Fruit fly (Drosophila melanogaster): ENCODE data around the gene IntS11.

Gene IntS11

DNA sequence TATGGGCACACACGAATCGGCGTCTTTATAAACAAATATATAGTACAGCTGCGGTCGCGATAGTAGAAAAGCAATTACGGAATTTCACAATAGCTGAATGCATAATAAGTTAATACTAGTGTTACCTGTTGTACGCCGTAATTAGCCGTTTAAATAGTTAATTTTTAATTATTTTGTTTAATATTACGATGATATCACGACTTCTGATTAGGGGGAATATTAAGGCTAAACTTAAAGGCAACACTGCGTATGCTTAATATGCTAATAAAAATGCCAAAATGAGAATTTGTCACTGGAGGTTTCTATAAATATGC, 33.8 kb downstream of the IntS11 start:
- TF ChIP-seq foxo (GFP tag; optimal IDR thresholded peaks at IDR 0.05) (peak in 1 of 2 experiments; percentile 6), dmrt93B (GFP tag; optimal IDR thresholded peaks at IDR 0.05) (no peak), Hnf4 (GFP tag; optimal IDR thresholded peaks at IDR 0.05) (no peak), CG9705 (GFP tag; optimal IDR thresholded peaks at IDR 0.05) (no peak), Myc (optimal IDR thresholded peaks at IDR 0.05) (no peak), Hr83 (GFP tag; optimal IDR thresholded peaks at IDR 0.05; ENCODE audit: poor library complexity, severe bottlenecking) (no peak), br (GFP tag; optimal IDR thresholded peaks at IDR 0.05) (no peak)

- TF ChIP-seq Myc (optimal IDR thresholded peaks at IDR 0.05) (no peak), Hr83 (GFP tag; optimal IDR thresholded peaks at IDR 0.05; ENCODE audit: poor library complexity, severe bottlenecking) (peak; percentile 36), h (GFP tag; optimal IDR thresholded peaks at IDR 0.05) (peak; percentile 33), Rel (GFP tag; optimal IDR thresholded peaks at IDR 0.05) (no peak), Rel (tag; optimal IDR thresholded peaks at IDR 0.05) (peak; percentile 63)
Measured at dm6 chr3R:29780402-29781029, 35.4 kb downstream of the IntS11 start, which contains the start of gene fig. Gene fig, minus strand, starts transcription at chr3R:29780452.

dm6 chr3R:29781874-29782273, 36.7 kb downstream of the IntS11 start:
- TF ChIP-seq Rel (GFP tag; optimal IDR thresholded peaks at IDR 0.05) (no peak), Rel (tag; optimal IDR thresholded peaks at IDR 0.05) (peak; percentile 95), Vsx2 (GFP tag; optimal IDR thresholded peaks at IDR 0.05; ENCODE audit: partially characterized antibody) (no peak), woc (GFP tag; optimal IDR thresholded peaks at IDR 0.05) (no peak), tai (GFP tag; optimal IDR thresholded peaks at IDR 0.05) (no peak), usp (GFP tag; optimal IDR thresholded peaks at IDR 0.05) (no peak)

DNA sequence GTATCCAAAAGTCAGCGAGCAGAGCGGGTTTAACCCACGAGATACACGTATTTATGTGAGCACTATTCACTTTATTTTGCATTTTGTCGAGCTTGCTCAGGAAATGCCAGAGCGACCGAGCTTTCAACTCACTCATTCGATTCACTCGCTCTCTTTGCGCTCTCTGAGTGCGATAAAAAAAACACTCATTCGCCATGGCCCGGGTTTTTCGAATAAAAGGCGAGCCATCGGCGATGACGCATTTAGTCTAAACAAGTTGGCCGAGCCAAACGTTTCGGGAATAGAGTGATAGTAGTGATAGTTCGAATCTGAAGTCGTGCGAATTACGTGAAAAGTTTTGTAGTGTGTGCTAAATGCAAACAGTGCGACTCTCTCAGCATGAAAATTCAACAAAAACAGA, 37.2 kb downstream of the IntS11 start:
- TF ChIP-seq woc (GFP tag; optimal IDR thresholded peaks at IDR 0.05) (no peak), lola (GFP tag; optimal IDR thresholded peaks at IDR 0.05) (no peak), fru (GFP tag; optimal IDR thresholded peaks at IDR 0.05) (peak; percentile 50), Dif (GFP tag; optimal IDR thresholded peaks at IDR 0.05; ENCODE audit: partially characterized antibody) (peak; percentile 67), Jra (GFP tag; optimal IDR thresholded peaks at IDR 0.05) (peak; percentile 96), N (GFP tag; optimal IDR thresholded peaks at IDR 0.05) (no peak), HLH106 (tag; optimal IDR thresholded peaks at IDR 0.05) (peak; percentile 24), rgr (GFP tag; optimal IDR thresholded peaks at IDR 0.05) (peak; percentile 39), Hr83 (GFP tag; optimal IDR thresholded peaks at IDR 0.05; ENCODE audit: poor library complexity, severe bottlenecking) (no peak), Hnf4 (GFP tag; optimal IDR thresholded peaks at IDR 0.05) (peak; percentile 46), Abd-B (GFP tag; optimal IDR thresholded peaks at IDR 0.05) (no peak), foxo (GFP tag; optimal IDR thresholded peaks at IDR 0.05) (peak in 1 of 2 experiments; percentile 19), sage (GFP tag; optimal IDR thresholded peaks at IDR 0.05) (peak; percentile 6), CrebA (GFP tag; optimal IDR thresholded peaks at IDR 0.05; ENCODE audit: borderline replicate concordance) (peak; percentile 67), dl (GFP tag; optimal IDR thresholded peaks at IDR 0.05; ENCODE audit: insufficient read depth in 1 of 2, partially characterized antibody in 2 of 2) (peak in 1 of 2 experiments; percentile 7), h (GFP tag; optimal IDR thresholded peaks at IDR 0.05) (peak; percentile 55), tai (GFP tag; optimal IDR thresholded peaks at IDR 0.05) (peak; percentile 8), psq (GFP tag; optimal IDR thresholded peaks at IDR 0.05) (peak; percentile 51), Vsx2 (GFP tag; optimal IDR thresholded peaks at IDR 0.05; ENCODE audit: partially characterized antibody) (no peak), brk (GFP tag; optimal IDR thresholded peaks at IDR 0.05) (peak; percentile 44), Rel (GFP tag; optimal IDR thresholded peaks at IDR 0.05) (peak; percentile 16), Rel (tag; optimal IDR thresholded peaks at IDR 0.05) (no peak), GATAd (GFP tag; optimal IDR thresholded peaks at IDR 0.05) (no peak), dmrt93B (GFP tag; optimal IDR thresholded peaks at IDR 0.05) (no peak), Sp1 (GFP tag; optimal IDR thresholded peaks at IDR 0.05) (peak; percentile 49), br (GFP tag; optimal IDR thresholded peaks at IDR 0.05) (peak; percentile 49), Hr78 (GFP tag; optimal IDR thresholded peaks at IDR 0.05) (no peak), OdsH (GFP tag; optimal IDR thresholded peaks at IDR 0.05) (peak; percentile 11)

DNA sequence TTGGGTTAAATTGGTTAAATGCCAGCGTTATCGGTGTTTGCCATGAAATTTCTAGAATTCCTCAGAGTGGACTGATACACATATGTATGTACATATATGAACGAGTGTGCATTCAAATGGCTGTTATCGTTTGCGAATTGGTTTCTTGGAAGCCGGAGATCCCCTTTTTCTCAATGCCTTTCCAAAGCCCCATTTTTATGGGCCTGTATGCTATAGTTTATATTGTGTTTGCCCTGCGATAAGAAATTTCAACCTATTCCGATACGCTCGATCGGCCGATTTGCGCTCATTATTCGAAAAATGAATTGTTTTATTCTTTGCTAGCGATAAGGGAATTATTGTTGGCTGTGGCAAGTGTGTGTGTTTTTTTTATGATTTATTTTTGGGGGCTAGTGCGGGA, 38.1 kb downstream of the IntS11 start:
- no peak for TF ChIP-seq Rel (GFP tag; optimal IDR thresholded peaks at IDR 0.05)
- peak; percentile 97 for TF ChIP-seq Rel (tag; optimal IDR thresholded peaks at IDR 0.05)
- no peak for TF ChIP-seq HLH106 (tag; optimal IDR thresholded peaks at IDR 0.05)

Measured in whole organism, wandering third instar larva.